Worm (Caenorhabditis elegans) whole organism, early embryonic: ENCODE results near the gene K01A2.4.

Experiments
- B0310.2 ChIP-seq: sonication (generic microtip); optimal IDR thresholded peaks from 2 replicates; lab custom pipeline; 2016; ENCODE audit warnings: mild to moderate bottlenecking, missing genetic modification characterization, missing compliant biosample characterization
- F13C5.2 ChIP-seq: sonication (generic microtip); optimal IDR thresholded peaks from 2 replicates; lab custom pipeline; 2017; ENCODE audit warnings: mild to moderate bottlenecking, missing genetic modification characterization, inconsistent platforms, missing compliant biosample characterization
- aly-1 ChIP-seq: sonication (generic microtip); optimal IDR thresholded peaks from 2 replicates; lab custom pipeline; 2016; ENCODE audit warnings: missing genetic modification characterization, missing compliant biosample characterization
- ama-1 ChIP-seq: fragments of 150-350 bp; optimal IDR thresholded peaks from 2 replicates; lab custom pipeline; 2014
- ceh-13 ChIP-seq: fragments of 200-800 bp; sonication (Bioruptor generic); optimal IDR thresholded peaks from 2 replicates; lab custom pipeline; 2018; ENCODE audit warnings: mild to moderate bottlenecking, missing genetic modification characterization, missing compliant biosample characterization
- ceh-36 ChIP-seq: sonication (generic microtip); optimal IDR thresholded peaks from 2 replicates; lab custom pipeline; 2016; ENCODE audit warnings: missing genetic modification characterization, inconsistent platforms, missing compliant biosample characterization
- ets-7 ChIP-seq: sonication (generic microtip); optimal IDR thresholded peaks from 2 replicates; lab custom pipeline; 2016; ENCODE audit warnings: missing genotype, missing genetic modification characterization, missing compliant biosample characterization
- flt-1 ChIP-seq: fragments of 200-800 bp; sonication (Bioruptor generic); IDR thresholded peaks from 2 replicates; pipeline ENCODE4 v1.3.6; 2022; ENCODE audit warnings: missing genetic modification characterization, missing compliant biosample characterization
- hmbx-1 ChIP-seq: sonication (generic microtip); optimal IDR thresholded peaks from 2 replicates; lab custom pipeline; 2016; ENCODE audit warnings: mild to moderate bottlenecking, missing genetic modification characterization, missing compliant biosample characterization
- hmg-4 ChIP-seq: fragments of 200-800 bp; sonication (Bioruptor generic); optimal IDR thresholded peaks from 2 replicates; lab custom pipeline; 2018; ENCODE audit warnings: mild to moderate bottlenecking, missing genetic modification characterization, missing compliant biosample characterization
- hnd-1 ChIP-seq: sonication (generic microtip); optimal IDR thresholded peaks from 2 replicates; lab custom pipeline; 2016; ENCODE audit warnings: missing genetic modification characterization, missing compliant biosample characterization
- pes-1 ChIP-seq: fragments of 200-800 bp; sonication (Bioruptor generic); IDR thresholded peaks from 2 replicates; pipeline ENCODE4 v1.3.6; 2022; ENCODE audit warnings: missing genetic modification reagents, missing genetic modification characterization, missing compliant biosample characterization
- scrt-1 ChIP-seq: fragments of 200-800 bp; sonication (Bioruptor generic); IDR thresholded peaks from 2 replicates; pipeline ENCODE4 v1.3.6; 2022; ENCODE audit warnings: missing genetic modification characterization, missing compliant biosample characterization
- sea-1 ChIP-seq: fragments of 200-800 bp; sonication (Bioruptor generic); conservative IDR thresholded peaks from 2 replicates; pipeline ENCODE4 v1.3.6; 2022; ENCODE audit warnings: missing genetic modification characterization, missing compliant biosample characterization
- tbx-11 ChIP-seq: fragments of 200-800 bp; sonication (Bioruptor generic); IDR thresholded peaks from 2 replicates; pipeline ENCODE4 v1.3.6; 2022; ENCODE audit warnings: missing genetic modification characterization, missing compliant biosample characterization
- tbx-37 ChIP-seq: fragments of 200-800 bp; sonication (Bioruptor generic); conservative IDR thresholded peaks from 2 replicates; pipeline ENCODE4 v1.3.6; 2022; ENCODE audit warnings: missing genetic modification reagents, missing genetic modification characterization, missing compliant biosample characterization
- tra-4 ChIP-seq: sonication (generic microtip); optimal IDR thresholded peaks from 2 replicates; lab custom pipeline; 2017; ENCODE audit warnings: missing genetic modification characterization, missing compliant biosample characterization

The K01A2.4 gene

ce11 chrII:337233-337832, 30.1 kb downstream of the K01A2.4 start, which contains the start of gene cpn-2:
Gene cpn-2, plus strand, starts transcription at chrII:337782.
- TF ChIP-seq ets-7 (tag; lab: Kevin White, UChicago) = no peak
- TF ChIP-seq aly-1 (tag; lab: Kevin White, UChicago) = no peak
- TF ChIP-seq flt-1 (GFP tag; lab: Robert Waterston, UW) = no peak
- no peak for TF ChIP-seq ama-1
- TF ChIP-seq B0310.2 (tag; lab: Kevin White, UChicago) = no peak
- TF ChIP-seq tbx-11 (GFP tag; lab: Robert Waterston, UW) = no peak
- TF ChIP-seq ceh-13 (GFP tag; lab: Kevin White, UChicago) = no peak
- no peak for TF ChIP-seq tbx-37 (GFP tag; lab: Robert Waterston, UW)
- TF ChIP-seq tra-4 (tag; lab: Kevin White, UChicago) = no peak
- no peak for TF ChIP-seq hnd-1 (tag; lab: Kevin White, UChicago)
- no peak for TF ChIP-seq hmg-4 (GFP tag; lab: Kevin White, UChicago)
- TF ChIP-seq sea-1 (GFP tag; lab: Robert Waterston, UW) = no peak
- TF ChIP-seq hmbx-1 (tag; lab: Kevin White, UChicago) = no peak
- TF ChIP-seq F13C5.2 (tag; lab: Kevin White, UChicago) = no peak
- TF ChIP-seq scrt-1 (GFP tag; lab: Robert Waterston, UW) = no peak
- TF ChIP-seq pes-1 = no peak
- no peak for TF ChIP-seq ceh-36

- TF ChIP-seq ets-7 (tag; lab: Kevin White, UChicago) = no peak
These were observed 33.0 kb downstream of the K01A2.4 start, which contains the start of gene clc-31 for ce11 chrII:340224-340623. Gene clc-31, plus strand, starts transcription at chrII:340524.

- TF ChIP-seq F13C5.2 (tag; lab: Kevin White, UChicago) = no peak
- no peak for TF ChIP-seq ama-1
- TF ChIP-seq tbx-11 (GFP tag; lab: Robert Waterston, UW) = no peak
- no peak for TF ChIP-seq flt-1 (GFP tag; lab: Robert Waterston, UW)
- TF ChIP-seq B0310.2 (tag; lab: Kevin White, UChicago) = no peak
- TF ChIP-seq pes-1 = no peak
- TF ChIP-seq sea-1 (GFP tag; lab: Robert Waterston, UW) = no peak
- no peak for TF ChIP-seq hmg-4 (GFP tag; lab: Kevin White, UChicago)
- TF ChIP-seq hmbx-1 (tag; lab: Kevin White, UChicago) = no peak
- no peak for TF ChIP-seq hnd-1 (tag; lab: Kevin White, UChicago)
- TF ChIP-seq tbx-37 (GFP tag; lab: Robert Waterston, UW) = no peak
- TF ChIP-seq ceh-13 (GFP tag; lab: Kevin White, UChicago) = no peak
- TF ChIP-seq ets-7 (tag; lab: Kevin White, UChicago) = no peak
- no peak for TF ChIP-seq aly-1 (tag; lab: Kevin White, UChicago)
- TF ChIP-seq ceh-36 = no peak
- TF ChIP-seq tra-4 (tag; lab: Kevin White, UChicago) = no peak
These were observed 33.5 kb downstream of the K01A2.4 start for ce11 chrII:340714-341113.

- TF ChIP-seq tbx-11 (GFP tag; lab: Robert Waterston, UW) (no peak), flt-1 (GFP tag; lab: Robert Waterston, UW) (no peak), sea-1 (GFP tag; lab: Robert Waterston, UW) (no peak), tra-4 (tag; lab: Kevin White, UChicago) (no peak), hnd-1 (tag; lab: Kevin White, UChicago) (no peak), F13C5.2 (tag; lab: Kevin White, UChicago) (no peak), pes-1 (no peak), ceh-13 (GFP tag; lab: Kevin White, UChicago) (no peak), scrt-1 (GFP tag; lab: Robert Waterston, UW) (no peak), tbx-37 (GFP tag; lab: Robert Waterston, UW) (no peak), aly-1 (tag; lab: Kevin White, UChicago) (no peak), ceh-36 (no peak), hmg-4 (GFP tag; lab: Kevin White, UChicago) (no peak), B0310.2 (tag; lab: Kevin White, UChicago) (no peak), ama-1 (no peak), ets-7 (tag; lab: Kevin White, UChicago) (no peak), hmbx-1 (tag; lab: Kevin White, UChicago) (no peak)
These were observed 34.0 kb downstream of the K01A2.4 start for ce11 chrII:341282-341681.

ce11 chrII:347734-348133, 40.5 kb downstream of the K01A2.4 start, which contains the start of gene D1069.3:
Gene D1069.3, minus strand, starts transcription at chrII:347891.
- TF ChIP-seq tbx-37 (GFP tag; lab: Robert Waterston, UW) (no peak), F13C5.2 (tag; lab: Kevin White, UChicago) (peak; percentile 19)

ce11 chrII:349749-350148, 42.5 kb downstream of the K01A2.4 start:
- no peak for TF ChIP-seq F13C5.2 (tag; lab: Kevin White, UChicago)
- TF ChIP-seq ama-1 = no peak
- TF ChIP-seq sea-1 (GFP tag; lab: Robert Waterston, UW) = no peak
- TF ChIP-seq flt-1 (GFP tag; lab: Robert Waterston, UW) = no peak
- TF ChIP-seq ets-7 (tag; lab: Kevin White, UChicago) = no peak
- TF ChIP-seq B0310.2 (tag; lab: Kevin White, UChicago) = no peak
- TF ChIP-seq tbx-11 (GFP tag; lab: Robert Waterston, UW) = no peak
- TF ChIP-seq hmbx-1 (tag; lab: Kevin White, UChicago) = no peak

ce11 chrII:354494-354893, 47.2 kb downstream of the K01A2.4 start:
- TF ChIP-seq B0310.2 (tag; lab: Kevin White, UChicago) = no peak
- TF ChIP-seq F13C5.2 (tag; lab: Kevin White, UChicago) = no peak
- TF ChIP-seq pes-1 = no peak
- no peak for TF ChIP-seq hmg-4 (GFP tag; lab: Kevin White, UChicago)
- no peak for TF ChIP-seq ets-7 (tag; lab: Kevin White, UChicago)
- no peak for TF ChIP-seq ceh-13 (GFP tag; lab: Kevin White, UChicago)
- no peak for TF ChIP-seq hnd-1 (tag; lab: Kevin White, UChicago)
- TF ChIP-seq tbx-11 (GFP tag; lab: Robert Waterston, UW) = no peak
- no peak for TF ChIP-seq hmbx-1 (tag; lab: Kevin White, UChicago)
- no peak for TF ChIP-seq ceh-36
